Worm (Caenorhabditis elegans) whole organism, L4 larva: Measurements from ENCODE around the gene T01C1.4.

Experiments
- D1046.2 ChIP-seq: fragments of 200-800 bp; sonication (Bioruptor generic); IDR thresholded peaks from 2 replicates; pipeline ENCODE4 v1.3.6; 2022; ENCODE audit warnings: missing genetic modification characterization, missing compliant biosample characterization
- F10B5.3 ChIP-seq: sonication (generic microtip); optimal IDR thresholded peaks from 2 replicates; lab custom pipeline; 2016; ENCODE audit warnings: mild to moderate bottlenecking, missing genetic modification characterization, missing compliant biosample characterization
- F44E2.7 ChIP-seq: fragments of 200-800 bp; sonication (Bioruptor generic); IDR thresholded peaks from 2 replicates; pipeline ENCODE4 v2.1.2; 2022; ENCODE audit warnings: missing genetic modification characterization, missing compliant biosample characterization
- F49E8.2 ChIP-seq: sonication (generic microtip); optimal IDR thresholded peaks from 2 replicates; lab custom pipeline; 2016; ENCODE audit warnings: missing compliant biosample characterization, mild to moderate bottlenecking, missing genetic modification characterization, borderline replicate concordance
- R02D3.7 ChIP-seq: fragments of 150-350 bp; sonication (generic microtip); optimal IDR thresholded peaks from 3 replicates; lab custom pipeline; 2014; ENCODE audit warnings: missing biosample characterization, missing genetic modification characterization
- T26A8.4 ChIP-seq: fragments of 200-800 bp; sonication (Bioruptor generic); IDR thresholded peaks from 2 replicates; pipeline ENCODE4 v1.3.6; 2022; ENCODE audit warnings: missing genetic modification characterization, missing compliant biosample characterization
- Y105C5A.15 ChIP-seq: fragments of 200-800 bp; sonication (Bioruptor generic); IDR thresholded peaks from 2 replicates; pipeline ENCODE4 v1.3.6; 2022; ENCODE audit warnings: missing genetic modification characterization, missing compliant biosample characterization
- Y75B8A.6 ChIP-seq: fragments of 200-800 bp; sonication (Bioruptor generic); IDR thresholded peaks from 2 replicates; pipeline ENCODE4 v1.3.6; 2022; ENCODE audit warnings: missing genetic modification reagents, missing genetic modification characterization, missing compliant biosample characterization
- ZK337.2 ChIP-seq: fragments of 200-800 bp; sonication (Bioruptor generic); IDR thresholded peaks from 2 replicates; pipeline ENCODE4 v1.3.6; 2022; ENCODE audit warnings: missing genetic modification reagents, missing genetic modification characterization, missing compliant biosample characterization
- aha-1 ChIP-seq: fragments of 150-350 bp; peaks from one replicate; lab custom pipeline; 2014; ENCODE audit warnings: missing biosample characterization, missing genetic modification characterization
- aly-2 ChIP-seq: sonication (generic microtip); optimal IDR thresholded peaks from 2 replicates; lab custom pipeline; 2018; ENCODE audit warnings: missing biosample characterization, missing genetic modification characterization
- arid-1 ChIP-seq: fragments of 200-800 bp; sonication (Bioruptor generic); conservative IDR thresholded peaks from 2 replicates; pipeline ENCODE4 v1.3.6; 2022; ENCODE audit warnings: missing genetic modification reagents, missing genetic modification characterization, missing compliant biosample characterization
- ceh-20 ChIP-seq: fragments of 200-800 bp; sonication (Bioruptor generic); IDR thresholded peaks from 2 replicates; pipeline ENCODE4 v1.3.6; 2022; ENCODE audit warnings: missing genetic modification reagents, missing genetic modification characterization, missing compliant biosample characterization
- ceh-28 ChIP-seq: fragments of 150-350 bp; optimal IDR thresholded peaks from 2 replicates; lab custom pipeline; 2014; ENCODE audit warnings: missing biosample characterization, missing genetic modification reagents, missing genetic modification characterization
- ceh-62 ChIP-seq: sonication (generic microtip); optimal IDR thresholded peaks from 2 replicates; lab custom pipeline; 2017; ENCODE audit warnings: missing biosample characterization, missing genetic modification characterization
- ctbp-1 ChIP-seq: fragments of 200-800 bp; sonication (Bioruptor generic); IDR thresholded peaks from 2 replicates; pipeline ENCODE4 v1.3.6; 2022; ENCODE audit warnings: missing genetic modification reagents, missing genetic modification characterization, missing compliant biosample characterization
- daf-19 ChIP-seq: fragments of 200-800 bp; sonication (Bioruptor generic); conservative IDR thresholded peaks from 2 replicates; pipeline ENCODE4 v1.3.6; 2022; ENCODE audit warnings: missing genetic modification characterization, missing compliant biosample characterization
- daf-8 ChIP-seq: fragments of 200-800 bp; sonication (Bioruptor generic); IDR thresholded peaks from 2 replicates; pipeline ENCODE4 v1.3.6; 2022; ENCODE audit warnings: missing genetic modification characterization, missing compliant biosample characterization
- dmd-6 ChIP-seq: fragments of 200-800 bp; sonication (Bioruptor generic); IDR thresholded peaks from 2 replicates; pipeline ENCODE4 v1.3.6; 2022; ENCODE audit warnings: missing genetic modification reagents, missing genetic modification characterization, missing compliant biosample characterization
- duxl-1 ChIP-seq: sonication (generic microtip); optimal IDR thresholded peaks from 2 replicates; lab custom pipeline; 2016; ENCODE audit warnings: mild to moderate bottlenecking, missing genetic modification characterization, moderate library complexity, missing compliant biosample characterization; ENCODE audit not compliant: poor library complexity
- dve-1 ChIP-seq: sonication (generic microtip); optimal IDR thresholded peaks from 2 replicates; lab custom pipeline; 2017; ENCODE audit warnings: antibody characterized with exemption, mild to moderate bottlenecking, missing genetic modification characterization, missing compliant biosample characterization; ENCODE audit not compliant: insufficient read depth
- egl-27 ChIP-seq: sonication (generic microtip); optimal IDR thresholded peaks from 3 replicates; lab custom pipeline; 2017; ENCODE audit warnings: missing biosample characterization, missing genetic modification reagents, missing genetic modification characterization
- egl-43 ChIP-seq: fragments of 200-800 bp; sonication (Bioruptor generic); IDR thresholded peaks from 2 replicates; pipeline ENCODE4 v1.3.6; 2022; ENCODE audit warnings: missing genetic modification reagents, missing genetic modification characterization, missing compliant biosample characterization
- hif-1 ChIP-seq, 2 experiments: sonication (generic microtip); optimal IDR thresholded peaks; 2 replicates each; lab custom pipeline; 2016 to 2017; ENCODE audit warnings: missing compliant biosample characterization in 2 of 2, missing genetic modification characterization in 2 of 2, missing genetic modification reagents in 2 of 2, missing genotype in 2 of 2, mild to moderate bottlenecking in 1 of 2
- hmg-1.1 ChIP-seq: fragments of 200-800 bp; sonication (Bioruptor generic); IDR thresholded peaks from 2 replicates; pipeline ENCODE4 v1.3.6; 2022; ENCODE audit warnings: missing genetic modification reagents, missing genetic modification characterization, missing compliant biosample characterization
- lin-1 ChIP-seq: fragments of 200-800 bp; sonication (Bioruptor generic); IDR thresholded peaks from 2 replicates; pipeline ENCODE4 v1.3.6; 2022; ENCODE audit warnings: missing genetic modification reagents, missing genetic modification characterization, missing compliant biosample characterization
- lin-15B ChIP-seq: fragments of 150-350 bp; sonication (generic microtip); optimal IDR thresholded peaks from 3 replicates; lab custom pipeline; 2014; ENCODE audit warnings: missing biosample characterization, missing genetic modification characterization
- lin-38 ChIP-seq: fragments of 200-800 bp; sonication (Bioruptor generic); IDR thresholded peaks from 2 replicates; pipeline ENCODE4 v1.3.6; 2022; ENCODE audit warnings: missing genetic modification reagents, missing genetic modification characterization, missing compliant biosample characterization
- lir-3 ChIP-seq: sonication (generic microtip); optimal IDR thresholded peaks from 2 replicates; lab custom pipeline; 2016; ENCODE audit warnings: mild to moderate bottlenecking, missing genetic modification characterization, missing compliant biosample characterization
- lsy-2 ChIP-seq, 2 experiments: fragments of 150-350 bp in 1 of 2; sonication (generic microtip) in 1 of 2; optimal IDR thresholded peaks; 2 replicates each; lab custom pipeline; 2014 to 2017; ENCODE audit warnings: missing biosample characterization in 2 of 2, missing genetic modification characterization in 2 of 2
- madf-5 ChIP-seq, 2 experiments: fragments of 200-800 bp; sonication (Bioruptor generic); IDR thresholded peaks; 2 replicates each; pipeline ENCODE4 v1.3.6; 2022; ENCODE audit warnings: missing compliant biosample characterization in 2 of 2, missing genetic modification characterization in 2 of 2
- mdl-1 ChIP-seq, 2 experiments: fragments of 150-350 bp in 1 of 2; sonication (generic microtip) in 1 of 2; optimal IDR thresholded peaks; 2 replicates each; lab custom pipeline; 2014 to 2017; ENCODE audit warnings: missing biosample characterization in 2 of 2, missing genetic modification characterization in 2 of 2
- mdt-29 ChIP-seq: fragments of 200-800 bp; sonication (Bioruptor generic); IDR thresholded peaks from 2 replicates; pipeline ENCODE4 v1.3.6; 2022; ENCODE audit warnings: missing genetic modification reagents, missing genetic modification characterization, missing compliant biosample characterization
- mep-1 ChIP-seq: fragments of 150-350 bp; sonication (generic microtip); optimal IDR thresholded peaks from 3 replicates; lab custom pipeline; 2014; ENCODE audit warnings: missing biosample characterization, missing genetic modification characterization
- mes-2 ChIP-seq: sonication (generic microtip); optimal IDR thresholded peaks from 2 replicates; lab custom pipeline; 2016; ENCODE audit warnings: missing genotype, mild to moderate bottlenecking, missing genetic modification characterization, missing compliant biosample characterization; ENCODE audit not compliant: poor library complexity, severe bottlenecking
- mxl-2 ChIP-seq: fragments of 200-800 bp; sonication (Bioruptor generic); conservative IDR thresholded peaks from 2 replicates; pipeline ENCODE4 v1.3.6; 2022; ENCODE audit warnings: missing genetic modification reagents, missing genetic modification characterization, missing compliant biosample characterization
- mxl-3 ChIP-seq: fragments of 200-800 bp; sonication (Bioruptor generic); optimal IDR thresholded peaks from 2 replicates; lab custom pipeline; 2018; ENCODE audit warnings: mild to moderate bottlenecking, missing genetic modification characterization, missing compliant biosample characterization
- nhr-10 ChIP-seq: fragments of 150-350 bp; optimal IDR thresholded peaks from 2 replicates; lab custom pipeline; 2014; ENCODE audit warnings: missing biosample characterization, missing genetic modification characterization
- nhr-41 ChIP-seq: fragments of 200-800 bp; sonication (Bioruptor generic); IDR thresholded peaks from 2 replicates; pipeline ENCODE4 v1.3.6; 2022; ENCODE audit warnings: missing genetic modification reagents, missing genetic modification characterization, missing compliant biosample characterization
- nhr-42 ChIP-seq: fragments of 200-800 bp; sonication (Bioruptor generic); IDR thresholded peaks from 2 replicates; pipeline ENCODE4 v1.3.6; 2022; ENCODE audit warnings: missing genetic modification characterization, missing compliant biosample characterization
- nhr-48 ChIP-seq: sonication (generic microtip); optimal IDR thresholded peaks from 2 replicates; lab custom pipeline; 2016; ENCODE audit warnings: mild to moderate bottlenecking, missing genetic modification characterization, missing compliant biosample characterization
- nhr-77 ChIP-seq: fragments of 150-350 bp; optimal IDR thresholded peaks from 2 replicates; lab custom pipeline; 2014; ENCODE audit warnings: missing biosample characterization, missing genetic modification characterization
- saeg-2 ChIP-seq: fragments of 200-800 bp; sonication (Bioruptor generic); IDR thresholded peaks from 2 replicates; pipeline ENCODE4 v1.3.6; 2022; ENCODE audit warnings: missing genetic modification reagents, missing genetic modification characterization, missing compliant biosample characterization
- skn-1 ChIP-seq: fragments of 150-350 bp; optimal IDR thresholded peaks from 2 replicates; lab custom pipeline; 2014; ENCODE audit warnings: missing biosample characterization, missing genetic modification characterization
- tra-1 ChIP-seq: fragments of 200-800 bp; sonication (Bioruptor generic); IDR thresholded peaks from 2 replicates; pipeline ENCODE4 v1.3.6; 2022; ENCODE audit warnings: missing genetic modification reagents, missing genetic modification characterization, missing compliant biosample characterization
- vab-7 ChIP-seq: fragments of 200-800 bp; sonication (Bioruptor generic); IDR thresholded peaks from 2 replicates; pipeline ENCODE4 v1.3.6; 2022; ENCODE audit warnings: missing genetic modification reagents, missing genetic modification characterization, missing compliant biosample characterization
- zip-11 ChIP-seq: fragments of 200-800 bp; sonication (Bioruptor generic); IDR thresholded peaks from 2 replicates; pipeline ENCODE4 v1.3.6; 2022; ENCODE audit warnings: missing genetic modification characterization, missing compliant biosample characterization
- zip-2 ChIP-seq: fragments of 150-350 bp; optimal IDR thresholded peaks from 2 replicates; lab custom pipeline; 2014; ENCODE audit warnings: missing biosample characterization, missing genetic modification characterization
- ztf-7 ChIP-seq: fragments of 150-350 bp; optimal IDR thresholded peaks from 2 replicates; lab custom pipeline; 2014; ENCODE audit warnings: missing biosample characterization, missing genetic modification characterization

The T01C1.4 gene

ce11 chrX:10734026-10734425, 17.1 kb upstream of the T01C1.4 start, which contains the start of gene egl-36:
egl-36 (plus strand) TSS chrX:10734326.
- TF ChIP-seq lin-15B (tag; lab: Kevin White, UChicago) = no peak
- TF ChIP-seq egl-43 (GFP tag; lab: Robert Waterston, UW) = no peak
- no peak for TF ChIP-seq nhr-41 (GFP tag; lab: Robert Waterston, UW)
- TF ChIP-seq ZK337.2 (GFP tag; lab: Robert Waterston, UW) = no peak
- peak; percentile 32 for TF ChIP-seq aha-1 (tag; lab: Kevin White, UChicago)

- TF ChIP-seq mes-2 (tag; lab: Kevin White, UChicago) (no peak), nhr-48 (peak; percentile 28), arid-1 (peak; percentile 57; the same call in 1 of the 2 replicates), ceh-62 (no peak), dve-1 (peak; percentile 47), mdt-29 (no peak), aly-2 (tag; lab: Kevin White, UChicago) (no peak), ceh-28 (no peak), madf-5 (GFP tag; IDR thresholded peaks at IDR 0.05; lab: Robert Waterston, UW) (peak; percentile 29 to 53; a peak in 1 of 4 replicates), lsy-2 (tag; optimal IDR thresholded peaks at IDR 0.05; lab: Kevin White, UChicago) (no peak), nhr-42 (GFP tag; lab: Robert Waterston, UW) (no peak), lin-38 (GFP tag; lab: Robert Waterston, UW) (no peak), hmg-1.1 (GFP tag; lab: Robert Waterston, UW) (peak; percentile 67), dmd-6 (GFP tag; lab: Robert Waterston, UW) (peak; percentile 47; the same call in 1 of the 2 replicates), tra-1 (GFP tag; lab: Robert Waterston, UW) (peak; percentile 59; the same call in 1 of the 2 replicates), saeg-2 (GFP tag; lab: Robert Waterston, UW) (no peak), ztf-7 (tag; lab: Kevin White, UChicago) (no peak), Y75B8A.6 (GFP tag; lab: Robert Waterston, UW) (0 out of 2 replicates have a peak, but pooled peaks have one; percentile 68), ctbp-1 (GFP tag; lab: Robert Waterston, UW) (0 out of 2 replicates have a peak, but pooled peaks have one; percentile 34), daf-8 (no peak), F10B5.3 (tag; lab: Kevin White, UChicago) (no peak), mxl-2 (GFP tag; lab: Robert Waterston, UW) (no peak), ceh-20 (GFP tag; lab: Robert Waterston, UW) (0 out of 2 replicates have a peak, but pooled peaks have one; percentile 21), T26A8.4 (GFP tag; lab: Robert Waterston, UW) (no peak), F49E8.2 (no peak), nhr-77 (tag; lab: Kevin White, UChicago) (no peak), skn-1 (tag; lab: Kevin White, UChicago) (no peak), aha-1 (tag; lab: Kevin White, UChicago) (no peak), mdl-1 (tag; optimal IDR thresholded peaks at IDR 0.05; lab: Kevin White, UChicago) (no peak), duxl-1 (tag; lab: Kevin White, UChicago) (no peak), F44E2.7 (0 out of 2 replicates have a peak, but pooled peaks have one; percentile 44), nhr-41 (GFP tag; lab: Robert Waterston, UW) (peak; percentile 51; the same call in 1 of the 2 replicates), lir-3 (peak; percentile 3), mep-1 (tag; lab: Kevin White, UChicago) (no peak), Y105C5A.15 (GFP tag; lab: Robert Waterston, UW) (0 out of 2 replicates have a peak, but pooled peaks have one; percentile 69), nhr-10 (no peak), egl-27 (tag; lab: Kevin White, UChicago) (no peak), hif-1 (tag; optimal IDR thresholded peaks at IDR 0.05; lab: Kevin White, UChicago) (no peak), vab-7 (no peak), lin-1 (no peak), mxl-3 (GFP tag; lab: Kevin White, UChicago) (no peak), zip-2 (tag; lab: Kevin White, UChicago) (no peak), zip-11 (no peak), D1046.2 (no peak), daf-19 (GFP tag; lab: Robert Waterston, UW) (no peak), R02D3.7 (tag; lab: Kevin White, UChicago) (no peak)
These were observed 14.9 kb upstream of the T01C1.4 start for ce11 chrX:10731837-10732236.
